Worm (Caenorhabditis elegans): ENCODE results near the gene sra-3.

The sra-3 gene

DNA sequence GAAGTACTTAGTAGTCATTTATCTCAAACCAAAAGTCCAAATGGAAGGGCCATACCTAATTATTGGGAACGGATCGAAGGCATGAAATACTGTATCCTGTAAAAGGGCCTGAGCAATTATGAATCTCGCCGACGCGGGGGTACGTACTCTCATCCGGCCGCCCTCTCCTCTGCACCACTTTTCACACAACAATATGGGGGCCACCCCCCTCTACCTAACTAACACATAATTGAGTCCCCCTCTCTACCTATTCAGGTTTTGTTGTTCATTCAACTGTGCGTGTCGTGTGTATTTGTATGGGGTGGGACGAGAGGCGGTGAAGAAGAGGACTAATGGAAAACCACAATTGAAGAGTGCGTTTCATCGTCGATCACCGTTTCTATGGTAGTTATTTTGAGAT is 33.8 kb upstream of the sra-3 start (continued):
- TF ChIP-seq ceh-8 (GFP tag; optimal IDR thresholded peaks at IDR 0.05): no peak
- TF ChIP-seq unc-98 (GFP tag; IDR thresholded peaks at IDR 0.05): no peak
- TF ChIP-seq nhr-71 (tag; optimal IDR thresholded peaks at IDR 0.05): no peak
- no peak for TF ChIP-seq unc-62 (GFP tag; optimal IDR thresholded peaks at IDR 0.05)
- TF ChIP-seq lsy-2 (tag; optimal IDR thresholded peaks at IDR 0.05): no peak
- TF ChIP-seq isw-1 (GFP tag; IDR thresholded peaks at IDR 0.05): no peak
- TF ChIP-seq pax-3 (tag; optimal IDR thresholded peaks at IDR 0.05): no peak

DNA sequence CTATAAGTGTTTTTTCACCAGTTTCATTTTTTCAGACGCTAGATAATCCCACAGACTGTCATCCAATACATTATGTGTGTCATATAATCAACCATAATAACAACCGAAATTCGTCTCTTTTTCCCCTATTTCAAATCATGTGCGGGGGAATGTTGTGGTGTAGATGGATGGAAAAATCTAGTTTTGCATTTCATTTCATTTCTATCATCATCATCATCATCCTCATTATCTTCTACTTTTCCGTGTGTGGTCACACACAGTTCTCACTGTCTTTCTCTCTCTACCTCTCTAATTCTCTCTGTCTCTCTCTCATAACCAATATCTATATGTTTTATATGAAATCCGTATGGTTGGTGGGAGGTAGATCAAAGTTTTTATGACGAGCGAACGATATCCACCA is 32.8 kb upstream of the sra-3 start:
- no peak for TF ChIP-seq ceh-88 (GFP tag; IDR thresholded peaks at IDR 0.05)
- TF ChIP-seq unc-86 (tag; optimal IDR thresholded peaks at IDR 0.05): no peak
- no peak for TF ChIP-seq rnt-1 (tag; optimal IDR thresholded peaks at IDR 0.05)
- peak in 1 of 2 experiments; percentile 24 for TF ChIP-seq lin-35 (GFP tag; optimal IDR thresholded peaks at IDR 0.05)
- TF ChIP-seq efl-1 (optimal IDR thresholded peaks at IDR 0.05): no peak
- peak in 1 of 2 experiments; percentile 59 for TF ChIP-seq efl-1 (GFP tag; optimal IDR thresholded peaks at IDR 0.05 in 1 of 2)
- no peak for TF ChIP-seq ceh-82 (tag; optimal IDR thresholded peaks at IDR 0.05)
- peak; percentile 71 for TF ChIP-seq snu-23 (GFP tag; optimal IDR thresholded peaks at IDR 0.05)
- peak; percentile 51 for TF ChIP-seq nhr-90 (tag; optimal IDR thresholded peaks at IDR 0.05; ENCODE audit: poor library complexity)
- TF ChIP-seq blmp-1 (tag; optimal IDR thresholded peaks at IDR 0.05): peak; percentile 54
- no peak for TF ChIP-seq nhr-11 (tag; optimal IDR thresholded peaks at IDR 0.05)
- TF ChIP-seq nhr-19 (GFP tag; conservative IDR thresholded peaks at IDR 0.05): 0 out of 2 replicates have a peak, but pooled peaks have one; percentile 12
- TF ChIP-seq lsy-2 (tag; optimal IDR thresholded peaks at IDR 0.05): peak in 1 of 2 experiments; percentile 32
- no peak for TF ChIP-seq lin-13 (GFP tag; optimal IDR thresholded peaks at IDR 0.05)
- no peak for TF ChIP-seq mef-2 (tag; optimal IDR thresholded peaks at IDR 0.05)
- peak; percentile 25 for TF ChIP-seq nhr-71 (tag; optimal IDR thresholded peaks at IDR 0.05)
- peak; percentile 47; the same call in 1 of the 2 replicates for TF ChIP-seq grh-1 (GFP tag; IDR thresholded peaks at IDR 0.05)
- peak; percentile 2 for TF ChIP-seq mep-1 (tag; optimal IDR thresholded peaks at IDR 0.05)
- no peak for TF ChIP-seq zag-1 (tag; optimal IDR thresholded peaks at IDR 0.05)
- TF ChIP-seq nhr-237 (tag; optimal IDR thresholded peaks at IDR 0.05): no peak
- TF ChIP-seq elt-3 (tag; optimal IDR thresholded peaks at IDR 0.05): peak in 1 of 6 experiments; percentile 52
- TF ChIP-seq lin-14 (GFP tag; optimal IDR thresholded peaks at IDR 0.05): peak; percentile 67
- TF ChIP-seq tbx-2 (tag; optimal IDR thresholded peaks at IDR 0.05): no peak
- TF ChIP-seq lin-15B (tag; optimal IDR thresholded peaks at IDR 0.05): no peak
- peak; percentile 72 for TF ChIP-seq nhr-20 (tag; optimal IDR thresholded peaks at IDR 0.05)
- no peak for TF ChIP-seq dpl-1 (GFP tag; optimal IDR thresholded peaks at IDR 0.05)
- TF ChIP-seq nhr-85 (tag): peak; percentile 80
- TF ChIP-seq C16A3.4 (tag; optimal IDR thresholded peaks at IDR 0.05): no peak
- no peak for TF ChIP-seq unc-98 (GFP tag; IDR thresholded peaks at IDR 0.05)
- peak; percentile 6 for TF ChIP-seq swsn-7 (tag; optimal IDR thresholded peaks at IDR 0.05)

DNA sequence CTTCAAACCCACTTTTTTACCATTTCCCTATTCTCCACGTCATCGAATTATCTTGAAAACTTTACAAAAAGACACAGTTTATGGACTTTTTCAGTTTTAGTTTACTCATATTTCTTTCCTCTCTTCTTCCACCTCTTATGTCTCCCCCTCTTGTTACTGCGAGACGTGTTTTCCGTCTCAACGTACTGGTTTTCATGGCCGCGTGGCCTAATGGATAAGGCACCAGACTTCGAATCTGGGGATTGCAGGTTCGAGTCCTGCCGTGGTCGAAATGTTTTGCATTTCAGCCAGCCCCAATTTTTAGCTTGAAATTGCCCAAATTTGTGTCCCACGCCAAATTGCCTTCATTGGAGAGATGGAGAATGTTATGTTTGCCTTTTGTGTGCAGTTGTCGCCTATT is 25.4 kb upstream of the sra-3 start:
- TF ChIP-seq xbp-1 (tag; optimal IDR thresholded peaks at IDR 0.05) (peak; percentile 25), lin-14 (GFP tag; optimal IDR thresholded peaks at IDR 0.05) (peak; percentile 50), lin-35 (GFP tag; optimal IDR thresholded peaks at IDR 0.05) (peak; percentile 11 to 54), dpl-1 (GFP tag; optimal IDR thresholded peaks at IDR 0.05) (peak in 2 of 3 experiments; percentile 6 to 27), lir-3 (tag; optimal IDR thresholded peaks at IDR 0.05; ENCODE audit: poor library complexity) (no peak), efl-1 (optimal IDR thresholded peaks at IDR 0.05) (peak; percentile 21 to 28), efl-1 (GFP tag; optimal IDR thresholded peaks at IDR 0.05 in 1 of 2) (peak; percentile 4 to 95), nhr-85 (tag) (peak; percentile 86), ceh-63 (GFP tag; optimal IDR thresholded peaks at IDR 0.05) (no peak), mdl-1 (tag; optimal IDR thresholded peaks at IDR 0.05) (peak in 1 of 2 experiments; percentile 13), ztf-4 (tag; optimal IDR thresholded peaks at IDR 0.05) (no peak), lsy-2 (tag; optimal IDR thresholded peaks at IDR 0.05) (peak; percentile 6 to 53), elt-3 (tag; optimal IDR thresholded peaks at IDR 0.05) (peak in 1 of 6 experiments; percentile 17), snu-23 (GFP tag; optimal IDR thresholded peaks at IDR 0.05) (peak; percentile 53), mep-1 (tag; optimal IDR thresholded peaks at IDR 0.05) (peak; percentile 36), pax-3 (tag; optimal IDR thresholded peaks at IDR 0.05) (no peak), unc-130 (tag; optimal IDR thresholded peaks at IDR 0.05) (peak; percentile 12), C16A3.4 (tag; optimal IDR thresholded peaks at IDR 0.05) (peak; percentile 61), dsc-1 (tag; optimal IDR thresholded peaks at IDR 0.05) (peak; percentile 23), unc-98 (GFP tag; IDR thresholded peaks at IDR 0.05) (no peak), jun-1 (tag; optimal IDR thresholded peaks at IDR 0.05) (peak; percentile 6), rnt-1 (tag; optimal IDR thresholded peaks at IDR 0.05) (peak; percentile 56), nhr-20 (tag; optimal IDR thresholded peaks at IDR 0.05) (peak; percentile 46), nhr-77 (tag; optimal IDR thresholded peaks at IDR 0.05) (peak; percentile 17), swsn-7 (tag; optimal IDR thresholded peaks at IDR 0.05) (peak; percentile 26), fkh-8 (tag; optimal IDR thresholded peaks at IDR 0.05) (peak; percentile 54), elt-2 (tag; optimal IDR thresholded peaks at IDR 0.05) (no peak), nhr-47 (tag; optimal IDR thresholded peaks at IDR 0.05) (peak; percentile 49), ceh-82 (tag; optimal IDR thresholded peaks at IDR 0.05) (peak in 1 of 3 experiments; percentile 12), nhr-71 (tag; optimal IDR thresholded peaks at IDR 0.05) (peak; percentile 55), lin-13 (GFP tag; optimal IDR thresholded peaks at IDR 0.05) (peak; percentile 7)

Data from whole organism, L1 larva.